Fruit fly (Drosophila melanogaster) whole organism, adult: ENCODE data around the gene CG8319.

Source experiments
- Clk ChIP-seq: fragments of 200-800 bp; sonication (Bioruptor generic); optimal IDR thresholded peaks from 2 replicates; lab custom pipeline; 2017; ENCODE audit warnings: missing biosample characterization, missing genetic modification characterization
- Hr96 ChIP-seq: fragments of 200-800 bp; sonication (Bioruptor generic); optimal IDR thresholded peaks from 2 replicates; lab custom pipeline; 2016; ENCODE audit warnings: missing biosample characterization, missing genetic modification characterization
- cic ChIP-seq: fragments of 200-800 bp; sonication (Bioruptor generic); optimal IDR thresholded peaks from 2 replicates; lab custom pipeline; 2017; ENCODE audit warnings: missing biosample characterization, mild to moderate bottlenecking, missing genetic modification characterization, moderate library complexity

DNA sequence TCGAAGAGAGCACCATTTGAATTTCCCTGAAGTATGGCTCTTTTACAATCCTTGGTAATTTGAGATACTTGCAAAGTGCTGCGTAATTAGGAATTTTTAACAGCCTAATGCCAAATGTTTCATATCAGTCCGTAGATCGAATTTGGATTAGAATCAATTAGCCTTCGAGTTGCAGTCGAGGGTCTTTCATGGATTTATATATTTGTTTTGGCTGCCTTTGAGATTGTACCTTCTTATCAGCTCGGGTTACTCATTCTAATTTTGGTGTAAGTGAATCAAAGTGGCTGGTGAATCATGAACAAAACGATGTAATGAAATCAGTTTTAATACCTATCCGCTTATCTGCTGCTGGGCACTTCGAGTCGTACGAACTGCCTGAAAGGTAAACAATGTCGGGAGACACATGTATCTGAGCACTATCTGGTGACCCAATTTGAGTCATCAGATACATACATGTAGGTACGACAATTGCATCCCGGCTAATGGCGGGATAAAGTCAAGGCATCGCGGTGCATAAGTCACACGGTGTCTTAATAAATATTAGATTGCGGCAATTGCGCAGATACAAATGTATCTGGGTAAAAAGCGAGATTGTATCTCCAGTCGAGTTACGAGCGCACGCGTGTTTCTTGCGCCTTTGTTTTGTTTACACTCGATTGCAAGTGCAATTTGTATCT is 31.3 kb upstream of the CG8319 start:
- TF ChIP-seq Clk (GFP tag; lab: Kevin White, UChicago) (no peak), Hr96 (GFP tag; lab: Kevin White, UChicago) (no peak), cic (GFP tag; lab: Kevin White, UChicago) (no peak)
